Fruit fly (Drosophila melanogaster): ENCODE measurements around the gene CG17982.

- no peak for TF ChIP-seq CG6854 (GFP tag; optimal IDR thresholded peaks at IDR 0.05)
- TF ChIP-seq CG31627 (GFP tag; optimal IDR thresholded peaks at IDR 0.05): no peak
- TF ChIP-seq CG8119 (GFP tag; IDR thresholded peaks at IDR 0.05): no peak
- no peak for TF ChIP-seq cyc (GFP tag; optimal IDR thresholded peaks at IDR 0.05)
- no peak for TF ChIP-seq dac (GFP tag; optimal IDR thresholded peaks at IDR 0.05)
- no peak for TF ChIP-seq Lpt (GFP tag; optimal IDR thresholded peaks at IDR 0.05)
- no peak for TF ChIP-seq esn (GFP tag; optimal IDR thresholded peaks at IDR 0.05)
- no peak for TF ChIP-seq CG6792 (GFP tag; optimal IDR thresholded peaks at IDR 0.05)
Measured at dm6 chrX:8162692-8163091, 19.1 kb upstream of the CG17982 start, which contains the start of gene CG10761.

Measured in whole organism, prepupa.